Fruit fly (Drosophila melanogaster) whole organism, embryonic: ENCODE measurements around the gene CG10512.

Source experiments
- Bgb ChIP-seq: fragments of 200-800 bp; sonication (Bioruptor generic); IDR thresholded peaks from 2 replicates; pipeline ENCODE4 v1.3.6; 2022; ENCODE audit warnings: missing biosample characterization, missing genetic modification characterization; ENCODE audit not compliant: partially characterized antibody
- CG1024 ChIP-seq: fragments of 200-800 bp; sonication (Bioruptor generic); IDR thresholded peaks from 2 replicates; pipeline ENCODE4 v1.3.6; 2022; ENCODE audit warnings: missing biosample characterization, missing genetic modification characterization
- CG10321 ChIP-seq: fragments of 200-800 bp; sonication (Bioruptor generic); IDR thresholded peaks from 2 replicates; pipeline ENCODE4 v1.3.6; 2022; ENCODE audit warnings: missing biosample characterization, missing genetic modification characterization
- CG10543 ChIP-seq: fragments of 200-800 bp; sonication (Bioruptor generic); optimal IDR thresholded peaks from 3 replicates; lab custom pipeline; 2017; ENCODE audit warnings: missing biosample characterization, mild to moderate bottlenecking, missing genetic modification characterization, moderate library complexity
- CG11247 ChIP-seq: fragments of 200-800 bp; sonication (Bioruptor generic); IDR thresholded peaks from 2 replicates; pipeline ENCODE4 v1.3.6; 2022; ENCODE audit warnings: missing biosample characterization, missing genetic modification characterization
- CG12071 ChIP-seq: fragments of 200-800 bp; sonication (Bioruptor generic); optimal IDR thresholded peaks from 3 replicates; lab custom pipeline; 2018; ENCODE audit warnings: missing biosample characterization, mild to moderate bottlenecking, missing genetic modification characterization
- CG16815 ChIP-seq: fragments of 200-800 bp; sonication (Bioruptor generic); optimal IDR thresholded peaks from 3 replicates; lab custom pipeline; 2017; ENCODE audit warnings: missing biosample characterization, mild to moderate bottlenecking, missing genetic modification characterization
- CG16863 ChIP-seq: fragments of 200-800 bp; sonication (Bioruptor generic); optimal IDR thresholded peaks from 3 replicates; lab custom pipeline; 2016; ENCODE audit warnings: missing biosample characterization, missing genetic modification characterization
- CG1832 ChIP-seq: fragments of 200-800 bp; sonication (Bioruptor generic); optimal IDR thresholded peaks from 2 replicates; lab custom pipeline; 2017; ENCODE audit warnings: missing biosample characterization, mild to moderate bottlenecking, missing genetic modification characterization, inconsistent platforms
- CG2120 ChIP-seq: fragments of 200-800 bp; sonication (Bioruptor generic); optimal IDR thresholded peaks from 3 replicates; lab custom pipeline; 2016; ENCODE audit warnings: missing biosample characterization, missing genetic modification characterization
- CG30431 ChIP-seq: fragments of 200-800 bp; sonication (Bioruptor generic); optimal IDR thresholded peaks from 2 replicates; lab custom pipeline; 2017; ENCODE audit warnings: missing biosample characterization, missing genetic modification characterization
- CG3281 ChIP-seq: fragments of 200-800 bp; sonication (Bioruptor generic); optimal IDR thresholded peaks from 3 replicates; lab custom pipeline; 2017; ENCODE audit warnings: missing biosample characterization, mild to moderate bottlenecking, missing genetic modification characterization
- CG42726 ChIP-seq: fragments of 200-800 bp; sonication (Bioruptor generic); IDR thresholded peaks from 2 replicates; pipeline ENCODE4 v1.3.6; 2022; ENCODE audit warnings: missing biosample characterization, missing genetic modification characterization; ENCODE audit not compliant: partially characterized antibody
- CG4328 ChIP-seq: fragments of 200-800 bp; sonication (Bioruptor generic); optimal IDR thresholded peaks from 3 replicates; lab custom pipeline; 2017; ENCODE audit warnings: missing biosample characterization, missing genetic modification reagents, missing genetic modification characterization
- CG4617 ChIP-seq: fragments of 200-800 bp; sonication (Bioruptor generic); optimal IDR thresholded peaks from 3 replicates; lab custom pipeline; 2016; ENCODE audit warnings: missing biosample characterization, missing genetic modification characterization, borderline replicate concordance
- CG5245 ChIP-seq: fragments of 200-800 bp; sonication (Bioruptor generic); optimal IDR thresholded peaks from 3 replicates; lab custom pipeline; 2016; ENCODE audit warnings: missing biosample characterization, missing genetic modification characterization
- CG6254 ChIP-seq: fragments of 200-800 bp; sonication (Bioruptor generic); optimal IDR thresholded peaks from 3 replicates; lab custom pipeline; 2017; ENCODE audit warnings: mild to moderate bottlenecking, missing biosample characterization, missing genetic modification reagents, missing genetic modification characterization
- CG7786 ChIP-seq: fragments of 200-800 bp; sonication (Bioruptor generic); optimal IDR thresholded peaks from 2 replicates; lab custom pipeline; 2016; ENCODE audit warnings: missing biosample characterization, missing genetic modification characterization
- CG7963 ChIP-seq: fragments of 200-800 bp; sonication (Bioruptor generic); IDR thresholded peaks from 3 replicates; pipeline ENCODE4 v1.3.6; 2022; ENCODE audit warnings: missing biosample characterization, missing genetic modification characterization; ENCODE audit not compliant: partially characterized antibody
- Doc3 ChIP-seq: fragments of 200-800 bp; sonication (Bioruptor generic); IDR thresholded peaks from 3 replicates; pipeline ENCODE4 v1.3.6; 2022; ENCODE audit warnings: missing biosample characterization, missing genetic modification characterization; ENCODE audit not compliant: partially characterized antibody
- Eip74EF ChIP-seq, 2 experiments: fragments of 200-800 bp in 1 of 2; fragments of >200 bp in 1 of 2; sonication (Bioruptor generic) in 1 of 2; optimal IDR thresholded peaks; 2 replicates each; lab custom pipeline; 2017 to 2019; ENCODE audit warnings: missing biosample characterization in 2 of 2, missing genetic modification characterization in 2 of 2, mild to moderate bottlenecking in 1 of 2, moderate library complexity in 1 of 2
- HLH4C ChIP-seq: fragments of 200-800 bp; sonication (Bioruptor generic); IDR thresholded peaks from 3 replicates; pipeline ENCODE4 v1.3.6; 2022; ENCODE audit warnings: missing biosample characterization, missing genetic modification characterization; ENCODE audit not compliant: partially characterized antibody
- Hr3 ChIP-seq: fragments of 200-800 bp; sonication (Bioruptor generic); optimal IDR thresholded peaks from 3 replicates; lab custom pipeline; 2016; ENCODE audit warnings: missing biosample characterization, missing genetic modification characterization
- Mes4 ChIP-seq: fragments of 200-800 bp; sonication (Bioruptor generic); optimal IDR thresholded peaks from 2 replicates; lab custom pipeline; 2016; ENCODE audit warnings: missing biosample characterization, missing genetic modification characterization
- Nf-YB ChIP-seq: fragments of 200-800 bp; sonication (Bioruptor generic); optimal IDR thresholded peaks from 3 replicates; lab custom pipeline; 2019; ENCODE audit warnings: missing biosample characterization, mild to moderate bottlenecking, missing genetic modification characterization, moderate library complexity
- Oaz ChIP-seq: fragments of 200-800 bp; sonication (Bioruptor generic); IDR thresholded peaks from 2 replicates; pipeline ENCODE4 v1.3.6; 2022; ENCODE audit warnings: missing biosample characterization, missing genetic modification characterization
- Pdp1 ChIP-seq, 2 experiments: fragments of 200-800 bp; sonication (Bioruptor generic); optimal IDR thresholded peaks; 3 replicates each; lab custom pipeline; 2016; ENCODE audit warnings: missing biosample characterization in 2 of 2, missing genetic modification characterization in 2 of 2, mild to moderate bottlenecking in 1 of 2, moderate library complexity in 1 of 2
- Rx ChIP-seq: fragments of 200-800 bp; sonication (Bioruptor generic); IDR thresholded peaks from 2 replicates; pipeline ENCODE4 v1.3.6; 2022; ENCODE audit warnings: missing biosample characterization, missing genetic modification characterization
- Side ChIP-seq: fragments of 200-800 bp; sonication (Bioruptor generic); optimal IDR thresholded peaks from 2 replicates; lab custom pipeline; 2016; ENCODE audit warnings: missing biosample characterization, missing genetic modification characterization
- Six4 ChIP-seq: fragments of 200-800 bp; sonication (Bioruptor generic); optimal IDR thresholded peaks from 2 replicates; lab custom pipeline; 2016; ENCODE audit warnings: missing biosample characterization, missing genetic modification characterization
- Taf1 ChIP-seq: fragments of 200-800 bp; sonication (Bioruptor generic); IDR thresholded peaks from 2 replicates; pipeline ENCODE4 v1.3.6; 2022; ENCODE audit warnings: missing biosample characterization, missing genetic modification characterization
- ab ChIP-seq: fragments of 200-800 bp; sonication (Bioruptor generic); optimal IDR thresholded peaks from 2 replicates; lab custom pipeline; 2016; ENCODE audit warnings: missing biosample characterization, missing genetic modification characterization
- ap ChIP-seq: fragments of 200-800 bp; sonication (Bioruptor generic); IDR thresholded peaks from 2 replicates; pipeline ENCODE4 v1.3.6; 2022; ENCODE audit warnings: missing biosample characterization, missing genetic modification characterization
- bsh ChIP-seq, 2 experiments: fragments of 200-800 bp; sonication (Bioruptor generic); optimal IDR thresholded peaks; 2 replicates each; lab custom pipeline; 2017 to 2018; ENCODE audit warnings: mild to moderate bottlenecking in 2 of 2, missing biosample characterization in 2 of 2, missing genetic modification characterization in 2 of 2, moderate library complexity in 1 of 2
- dimm ChIP-seq: fragments of 200-800 bp; sonication (Bioruptor generic); IDR thresholded peaks from 2 replicates; pipeline ENCODE4 v1.3.6; 2022; ENCODE audit warnings: missing biosample characterization, missing genetic modification characterization
- dpn ChIP-seq, 2 experiments: fragments of 200-800 bp; sonication (Bioruptor generic); optimal IDR thresholded peaks; 3 replicates each; lab custom pipeline; 2016; ENCODE audit warnings: missing biosample characterization in 2 of 2, missing genetic modification characterization in 2 of 2
- ewg ChIP-seq: fragments of 200-800 bp; sonication (Bioruptor generic); optimal IDR thresholded peaks from 3 replicates; lab custom pipeline; 2017; ENCODE audit warnings: mild to moderate bottlenecking, missing biosample characterization, missing genetic modification reagents, missing genetic modification characterization
- eyg ChIP-seq: fragments of 200-800 bp; sonication (Bioruptor generic); optimal IDR thresholded peaks from 3 replicates; lab custom pipeline; 2016; ENCODE audit warnings: missing biosample characterization, missing genetic modification characterization
- fd96Cb ChIP-seq: fragments of 200-800 bp; sonication (Bioruptor generic); optimal IDR thresholded peaks from 2 replicates; lab custom pipeline; 2018; ENCODE audit warnings: missing biosample characterization, mild to moderate bottlenecking, missing genetic modification characterization, moderate library complexity
- gsb ChIP-seq: fragments of 200-800 bp; sonication (Bioruptor generic); IDR thresholded peaks from 2 replicates; pipeline ENCODE4 v1.3.6; 2022; ENCODE audit warnings: missing biosample characterization, missing genetic modification characterization
- gt ChIP-seq: fragments of 200-800 bp; sonication (Bioruptor generic); IDR thresholded peaks from 2 replicates; pipeline ENCODE4 v1.3.6; 2022; ENCODE audit warnings: missing biosample characterization, missing genetic modification characterization
- ham ChIP-seq: fragments of 200-800 bp; sonication (Bioruptor generic); IDR thresholded peaks from 2 replicates; pipeline ENCODE4 v1.3.6; 2022; ENCODE audit warnings: missing biosample characterization, missing genetic modification characterization
- hth ChIP-seq: fragments of >200 bp; optimal IDR thresholded peaks from 2 replicates; lab custom pipeline; 2017; ENCODE audit warnings: inconsistent platforms
- kay ChIP-seq: fragments of 200-800 bp; sonication (Bioruptor generic); optimal IDR thresholded peaks from 2 replicates; lab custom pipeline; 2016; ENCODE audit warnings: missing biosample characterization, missing genetic modification characterization
- maf-S ChIP-seq: fragments of 200-800 bp; sonication (Bioruptor generic); optimal IDR thresholded peaks from 2 replicates; lab custom pipeline; 2016; ENCODE audit warnings: missing biosample characterization, missing genetic modification characterization
- nerfin-1 ChIP-seq: fragments of 200-800 bp; sonication (Bioruptor generic); optimal IDR thresholded peaks from 3 replicates; lab custom pipeline; 2019; ENCODE audit warnings: missing biosample characterization, mild to moderate bottlenecking, missing genetic modification characterization, moderate library complexity
- salm ChIP-seq: fragments of 200-800 bp; sonication (Bioruptor generic); optimal IDR thresholded peaks from 2 replicates; lab custom pipeline; 2018; ENCODE audit warnings: missing biosample characterization, mild to moderate bottlenecking, missing genetic modification characterization
- twi ChIP-seq: fragments of 200-800 bp; optimal IDR thresholded peaks from 2 replicates; lab custom pipeline; 2019; ENCODE audit warnings: missing biosample characterization, mild to moderate bottlenecking, missing genetic modification characterization, moderate library complexity
- yki ChIP-seq: fragments of >200 bp; optimal IDR thresholded peaks from 3 replicates; lab custom pipeline; 2018

CG10512 gene

dm6 chr3L:21172527-21173253 lies 30.0 kb upstream of the CG10512 start, which contains the start of the genes chb and AsnS (continued):
- TF ChIP-seq twi (tag; lab: Kevin White, UChicago) (peak; percentile 72), CG1832 (GFP tag; lab: Kevin White, UChicago) (no peak), CG10543 (GFP tag; lab: Kevin White, UChicago) (peak; percentile 19), Hr3 (GFP tag; lab: Kevin White, UChicago) (peak; percentile 84), CG5245 (peak; percentile 69), CG4328 (GFP tag; lab: Kevin White, UChicago) (no peak), CG4617 (GFP tag; lab: Kevin White, UChicago) (peak; percentile 39), gsb (peak; percentile 90), CG30431 (peak; percentile 44), CG1024 (peak; percentile 81), eyg (GFP tag; lab: Kevin White, UChicago) (peak; percentile 29), Taf1 (GFP tag; lab: Robert Waterston, UW) (peak; percentile 84), Six4 (GFP tag; lab: Kevin White, UChicago) (peak; percentile 81), Oaz (peak; percentile 88), Rx (GFP tag; lab: Robert Waterston, UW) (peak; percentile 75), HLH4C (no peak), Mes4 (GFP tag; lab: Kevin White, UChicago) (peak; percentile 18), Pdp1 (GFP tag; optimal IDR thresholded peaks at IDR 0.05; lab: Kevin White, UChicago) (peak; percentile 73 to 85), fd96Cb (tag; lab: Kevin White, UChicago) (peak; percentile 94), CG7963 (no peak), CG2120 (GFP tag; lab: Kevin White, UChicago) (peak; percentile 93), Doc3 (GFP tag; lab: Robert Waterston, UW) (no peak), hth (no peak), ab (GFP tag; lab: Kevin White, UChicago) (no peak), nerfin-1 (tag; lab: Kevin White, UChicago) (peak; percentile 80), Eip74EF (GFP tag; optimal IDR thresholded peaks at IDR 0.05; lab: Kevin White, UChicago) (peak in 1 of 2 experiments; percentile 85), yki (lab: Kevin White, UChicago) (no peak), CG16863 (peak; percentile 57), Nf-YB (GFP tag; lab: Kevin White, UChicago) (peak; percentile 76), salm (tag; lab: Kevin White, UChicago) (peak; percentile 87), CG3281 (GFP tag; lab: Kevin White, UChicago) (peak; percentile 89), dimm (GFP tag; lab: Robert Waterston, UW) (peak; percentile 80), CG11247 (GFP tag; lab: Robert Waterston, UW) (peak; percentile 87), maf-S (peak; percentile 72), CG42726 (GFP tag; lab: Robert Waterston, UW) (no peak), bsh (GFP tag; optimal IDR thresholded peaks at IDR 0.05; lab: Kevin White, UChicago) (peak in 1 of 2 experiments; percentile 93), Bgb (no peak), CG16815 (peak; percentile 75), CG6254 (GFP tag; lab: Kevin White, UChicago) (peak; percentile 12), ewg (GFP tag; lab: Kevin White, UChicago) (peak; percentile 71), dpn (GFP tag; optimal IDR thresholded peaks at IDR 0.05; lab: Kevin White, UChicago) (peak; percentile 74 to 89), Side (GFP tag; lab: Kevin White, UChicago) (peak; percentile 46), ap (peak; percentile 85), CG10321 (GFP tag; lab: Robert Waterston, UW) (peak; percentile 76), CG7786 (GFP tag; lab: Kevin White, UChicago) (peak; percentile 41), kay (GFP tag; lab: Kevin White, UChicago) (peak; percentile 72), ham (GFP tag; lab: Robert Waterston, UW) (peak; percentile 39; the same call in 1 of the 2 replicates), CG12071 (GFP tag; lab: Kevin White, UChicago) (peak; percentile 83), gt (GFP tag; lab: Robert Waterston, UW) (peak; percentile 58)
